Worm (Caenorhabditis elegans) whole organism, L4 larva: Measurements from ENCODE around the gene T01C1.4.
A peak's percentile ranks its signal among the peaks of the same experiment; 100 is the strongest.

Experiments
- F49E8.2 ChIP-seq: sonication (generic microtip); optimal IDR thresholded peaks from 2 replicates; lab custom pipeline; 2016; ENCODE audit warnings: missing compliant biosample characterization, mild to moderate bottlenecking, missing genetic modification characterization, borderline replicate concordance
- R02D3.7 ChIP-seq: fragments of 150-350 bp; sonication (generic microtip); optimal IDR thresholded peaks from 3 replicates; lab custom pipeline; 2014; ENCODE audit warnings: missing biosample characterization, missing genetic modification characterization
- Y105C5A.15 ChIP-seq: fragments of 200-800 bp; sonication (Bioruptor generic); IDR thresholded peaks from 2 replicates; pipeline ENCODE4 v1.3.6; 2022; ENCODE audit warnings: missing genetic modification characterization, missing compliant biosample characterization
- Y5F2A.4 ChIP-seq: fragments of 200-800 bp; sonication (Bioruptor generic); optimal IDR thresholded peaks from 2 replicates; lab custom pipeline; 2018; ENCODE audit warnings: mild to moderate bottlenecking, missing genetic modification characterization, missing compliant biosample characterization
- ZK546.5 ChIP-seq, 2 experiments: sonication (generic microtip); optimal IDR thresholded peaks; 2 replicates each; lab custom pipeline; 2017; ENCODE audit warnings: missing biosample characterization in 2 of 2, missing genetic modification characterization in 2 of 2
- aha-1 ChIP-seq: fragments of 150-350 bp; peaks from one replicate; lab custom pipeline; 2014; ENCODE audit warnings: missing biosample characterization, missing genetic modification characterization
- ama-1 ChIP-seq: fragments of 150-350 bp; optimal IDR thresholded peaks from 2 replicates; lab custom pipeline; 2014; ENCODE audit warnings: inconsistent platforms, mixed read lengths
- arid-1 ChIP-seq: fragments of 200-800 bp; sonication (Bioruptor generic); conservative IDR thresholded peaks from 2 replicates; pipeline ENCODE4 v1.3.6; 2022; ENCODE audit warnings: missing genetic modification reagents, missing genetic modification characterization, missing compliant biosample characterization
- ceh-28 ChIP-seq: fragments of 150-350 bp; optimal IDR thresholded peaks from 2 replicates; lab custom pipeline; 2014; ENCODE audit warnings: missing biosample characterization, missing genetic modification reagents, missing genetic modification characterization
- cey-2 ChIP-seq: sonication (generic microtip); optimal IDR thresholded peaks from 3 replicates; lab custom pipeline; 2017; ENCODE audit warnings: missing genetic modification characterization, mild to moderate bottlenecking, missing compliant biosample characterization, antibody characterized with exemption, borderline replicate concordance; ENCODE audit not compliant: insufficient read depth
- daf-12 ChIP-seq: fragments of 150-350 bp; optimal IDR thresholded peaks from 2 replicates; lab custom pipeline; 2014; ENCODE audit warnings: missing biosample characterization, missing genetic modification reagents, missing genetic modification characterization
- daf-16 ChIP-seq, 3 experiments: sonication (generic microtip); optimal IDR thresholded peaks; 2 replicates each; lab custom pipeline; 2016 to 2017; ENCODE audit warnings: missing genetic modification characterization in 3 of 3, missing genetic modification reagents in 3 of 3, mild to moderate bottlenecking in 2 of 3, missing compliant biosample characterization in 2 of 3, missing biosample characterization in 1 of 3, moderate library complexity in 1 of 3
- daf-8 ChIP-seq: fragments of 200-800 bp; sonication (Bioruptor generic); IDR thresholded peaks from 2 replicates; pipeline ENCODE4 v1.3.6; 2022; ENCODE audit warnings: missing genetic modification characterization, missing compliant biosample characterization
- dmd-8 ChIP-seq: fragments of 200-800 bp; sonication (Bioruptor generic); IDR thresholded peaks from 2 replicates; pipeline ENCODE4 v1.3.6; 2022; ENCODE audit warnings: missing genetic modification characterization, missing compliant biosample characterization
- duxl-1 ChIP-seq: sonication (generic microtip); optimal IDR thresholded peaks from 2 replicates; lab custom pipeline; 2016; ENCODE audit warnings: mild to moderate bottlenecking, missing genetic modification characterization, moderate library complexity, missing compliant biosample characterization; ENCODE audit not compliant: poor library complexity
- hif-1 ChIP-seq, 2 experiments: sonication (generic microtip); optimal IDR thresholded peaks; 2 replicates each; lab custom pipeline; 2016 to 2017; ENCODE audit warnings: missing compliant biosample characterization in 2 of 2, missing genetic modification characterization in 2 of 2, missing genetic modification reagents in 2 of 2, missing genotype in 2 of 2, mild to moderate bottlenecking in 1 of 2
- hlh-11 ChIP-seq: fragments of 200-800 bp; sonication (Bioruptor generic); optimal IDR thresholded peaks from 2 replicates; lab custom pipeline; 2018; ENCODE audit warnings: mild to moderate bottlenecking, missing genetic modification characterization, missing compliant biosample characterization
- hlh-30 ChIP-seq: sonication (generic microtip); optimal IDR thresholded peaks from 2 replicates; lab custom pipeline; 2017; ENCODE audit warnings: antibody characterized with exemption, mild to moderate bottlenecking, missing genetic modification characterization, missing compliant biosample characterization; ENCODE audit not compliant: insufficient read depth
- hmg-1.1 ChIP-seq: fragments of 200-800 bp; sonication (Bioruptor generic); IDR thresholded peaks from 2 replicates; pipeline ENCODE4 v1.3.6; 2022; ENCODE audit warnings: missing genetic modification reagents, missing genetic modification characterization, missing compliant biosample characterization
- jun-1 ChIP-seq: fragments of 150-350 bp; optimal IDR thresholded peaks from 2 replicates; lab custom pipeline; 2014; ENCODE audit warnings: missing biosample characterization, missing genetic modification reagents, missing genetic modification characterization
- lin-15B ChIP-seq: fragments of 150-350 bp; sonication (generic microtip); optimal IDR thresholded peaks from 3 replicates; lab custom pipeline; 2014; ENCODE audit warnings: missing biosample characterization, missing genetic modification characterization
- lin-29 ChIP-seq: fragments of 200-800 bp; sonication (Bioruptor generic); IDR thresholded peaks from 2 replicates; pipeline ENCODE4 v1.3.6; 2022; ENCODE audit warnings: missing genetic modification reagents, missing genetic modification characterization, missing compliant biosample characterization
- lin-39 ChIP-seq: fragments of 150-350 bp; optimal IDR thresholded peaks from 2 replicates; lab custom pipeline; 2014; ENCODE audit warnings: missing biosample characterization, missing genetic modification reagents, missing genetic modification characterization
- lsy-2 ChIP-seq, 2 experiments: fragments of 150-350 bp in 1 of 2; sonication (generic microtip) in 1 of 2; optimal IDR thresholded peaks; 2 replicates each; lab custom pipeline; 2014 to 2017; ENCODE audit warnings: missing biosample characterization in 2 of 2, missing genetic modification characterization in 2 of 2
- mdl-1 ChIP-seq, 2 experiments: fragments of 150-350 bp in 1 of 2; sonication (generic microtip) in 1 of 2; optimal IDR thresholded peaks; 2 replicates each; lab custom pipeline; 2014 to 2017; ENCODE audit warnings: missing biosample characterization in 2 of 2, missing genetic modification characterization in 2 of 2
- mdt-29 ChIP-seq: fragments of 200-800 bp; sonication (Bioruptor generic); IDR thresholded peaks from 2 replicates; pipeline ENCODE4 v1.3.6; 2022; ENCODE audit warnings: missing genetic modification reagents, missing genetic modification characterization, missing compliant biosample characterization
- mxl-2 ChIP-seq: fragments of 200-800 bp; sonication (Bioruptor generic); conservative IDR thresholded peaks from 2 replicates; pipeline ENCODE4 v1.3.6; 2022; ENCODE audit warnings: missing genetic modification reagents, missing genetic modification characterization, missing compliant biosample characterization
- nhr-11 ChIP-seq: fragments of 150-350 bp; optimal IDR thresholded peaks from 2 replicates; lab custom pipeline; 2014; ENCODE audit warnings: missing biosample characterization, missing genetic modification characterization
- nhr-48 ChIP-seq: sonication (generic microtip); optimal IDR thresholded peaks from 2 replicates; lab custom pipeline; 2016; ENCODE audit warnings: mild to moderate bottlenecking, missing genetic modification characterization, missing compliant biosample characterization
- nhr-6 ChIP-seq: fragments of 150-350 bp; optimal IDR thresholded peaks from 2 replicates; lab custom pipeline; 2014; ENCODE audit warnings: missing biosample characterization, missing genetic modification characterization
- php-3 ChIP-seq: fragments of 200-800 bp; sonication (Bioruptor generic); IDR thresholded peaks from 2 replicates; pipeline ENCODE4 v1.3.6; 2022; ENCODE audit warnings: missing genetic modification reagents, missing genetic modification characterization, missing compliant biosample characterization
- rbr-2 ChIP-seq: sonication (generic microtip); optimal IDR thresholded peaks from 2 replicates; lab custom pipeline; 2016; ENCODE audit warnings: missing genotype, missing genetic modification characterization, missing compliant biosample characterization
- spr-3 ChIP-seq: fragments of 200-800 bp; sonication (Bioruptor generic); optimal IDR thresholded peaks from 2 replicates; lab custom pipeline; 2018; ENCODE audit warnings: mild to moderate bottlenecking, missing genetic modification characterization, missing compliant biosample characterization
- tra-1 ChIP-seq: fragments of 200-800 bp; sonication (Bioruptor generic); IDR thresholded peaks from 2 replicates; pipeline ENCODE4 v1.3.6; 2022; ENCODE audit warnings: missing genetic modification reagents, missing genetic modification characterization, missing compliant biosample characterization
- unc-62 ChIP-seq, 3 experiments: fragments of 150-350 bp in 1 of 3; sonication (generic microtip); optimal IDR thresholded peaks in 2 of 3; peaks in 1 of 3; 1 replicate in 1 of 3; 2 replicates in 2 of 3; lab custom pipeline; 2014 to 2017; ENCODE audit warnings: missing biosample characterization in 3 of 3, missing genetic modification characterization in 3 of 3, missing genetic modification reagents in 3 of 3, missing genotype in 1 of 3
- zag-1 ChIP-seq: fragments of 150-350 bp; optimal IDR thresholded peaks from 2 replicates; lab custom pipeline; 2014; ENCODE audit warnings: missing biosample characterization, missing genetic modification characterization
- zip-2 ChIP-seq: fragments of 150-350 bp; optimal IDR thresholded peaks from 2 replicates; lab custom pipeline; 2014; ENCODE audit warnings: missing biosample characterization, missing genetic modification characterization
- ztf-7 ChIP-seq: fragments of 150-350 bp; optimal IDR thresholded peaks from 2 replicates; lab custom pipeline; 2014; ENCODE audit warnings: missing biosample characterization, missing genetic modification characterization

T01C1.4 gene

ce11 chrX:10677552-10677951 lies 39.4 kb downstream of the T01C1.4 start (continued):
- no peak for TF ChIP-seq F49E8.2 (tag; lab: Kevin White, UChicago)
- peak; percentile 67 for TF ChIP-seq ceh-28 (tag; lab: Kevin White, UChicago)
- no peak for TF ChIP-seq spr-3 (GFP tag; lab: Kevin White, UChicago)
- no peak for TF ChIP-seq zip-2 (tag; lab: Kevin White, UChicago)
- TF ChIP-seq nhr-6, result peak; percentile 41
- no peak for TF ChIP-seq dmd-8 (GFP tag; lab: Robert Waterston, UW)
- TF ChIP-seq zag-1 (tag; lab: Kevin White, UChicago), result no peak
- no peak for TF ChIP-seq Y5F2A.4 (GFP tag; lab: Kevin White, UChicago)
- no peak for TF ChIP-seq lin-15B (tag; lab: Kevin White, UChicago)
- TF ChIP-seq unc-62 (GFP tag; optimal IDR thresholded peaks at IDR 0.05 in 1 of 2; lab: Kevin White, UChicago), result no peak
- no peak for TF ChIP-seq unc-62 (tag; optimal IDR thresholded peaks at IDR 0.05; lab: Kevin White, UChicago)
- no peak for TF ChIP-seq lin-29 (GFP tag; lab: Robert Waterston, UW)
- TF ChIP-seq hif-1 (tag; optimal IDR thresholded peaks at IDR 0.05; lab: Kevin White, UChicago), result no peak
- TF ChIP-seq mxl-2 (GFP tag; lab: Robert Waterston, UW), result no peak
- TF ChIP-seq cey-2, result no peak
- no peak for TF ChIP-seq R02D3.7 (tag; lab: Kevin White, UChicago)
- TF ChIP-seq duxl-1 (tag; lab: Kevin White, UChicago), result peak; percentile 46
- peak in 1 of 2 experiments; percentile 18 for TF ChIP-seq lsy-2 (tag; optimal IDR thresholded peaks at IDR 0.05; lab: Kevin White, UChicago)
- no peak for TF ChIP-seq ZK546.5 (tag; optimal IDR thresholded peaks at IDR 0.05; lab: Kevin White, UChicago)
- peak; percentile 50 for TF ChIP-seq hlh-11 (tag; lab: Kevin White, UChicago)
- no peak for TF ChIP-seq mdl-1 (tag; optimal IDR thresholded peaks at IDR 0.05; lab: Kevin White, UChicago)
- peak; percentile 22 for TF ChIP-seq ama-1 (lab: Kevin White, UChicago)
- no peak for TF ChIP-seq mdt-29 (GFP tag; lab: Robert Waterston, UW)
- no peak for TF ChIP-seq nhr-48 (tag; lab: Kevin White, UChicago)
- no peak for TF ChIP-seq Y105C5A.15
- TF ChIP-seq lin-39, result no peak
- no peak for TF ChIP-seq arid-1 (GFP tag; lab: Robert Waterston, UW)
- TF ChIP-seq tra-1, result no peak
- no peak for TF ChIP-seq daf-8 (GFP tag; lab: Robert Waterston, UW)
- TF ChIP-seq hmg-1.1, result peak; percentile 45; the same call in 1 of the 2 replicates
- TF ChIP-seq daf-12 (tag; lab: Kevin White, UChicago), result no peak
- no peak for TF ChIP-seq daf-16 (GFP tag; optimal IDR thresholded peaks at IDR 0.05; lab: Kevin White, UChicago)
- TF ChIP-seq daf-16 (tag; optimal IDR thresholded peaks at IDR 0.05; lab: Kevin White, UChicago), result peak; percentile 3
- no peak for TF ChIP-seq hlh-30 (tag; lab: Kevin White, UChicago)
- TF ChIP-seq rbr-2, result peak; percentile 16
- TF ChIP-seq, all 104 proteins: peak for 19

DNA sequence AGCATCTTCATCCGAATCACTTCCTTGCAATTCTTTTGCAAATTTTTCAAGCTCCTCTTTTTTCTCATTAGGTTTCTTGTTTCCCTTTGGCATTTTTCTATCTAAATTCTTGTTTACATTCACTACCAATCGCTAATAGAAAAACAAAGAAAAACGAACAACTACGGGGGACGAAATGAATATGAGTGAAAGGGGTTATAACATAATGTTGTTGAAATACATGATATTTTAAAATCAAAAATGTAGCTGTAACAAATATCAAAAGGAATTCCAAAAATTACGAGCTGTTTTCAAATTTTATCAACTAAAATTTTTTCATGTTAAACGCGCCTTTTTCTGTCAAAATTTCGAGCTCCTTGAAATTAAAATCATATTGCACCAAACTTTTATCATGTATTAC lies 39.9 kb downstream of the T01C1.4 start, which contains the start of gene F13E6.1:
TSS of gene F13E6.1 (minus strand) at position 101 of the 400 bp plus-strand sequence.
- TF ChIP-seq php-3 (GFP tag; lab: Robert Waterston, UW), result no peak
- no peak for TF ChIP-seq ztf-7 (tag; lab: Kevin White, UChicago)
- TF ChIP-seq rbr-2, result no peak
- no peak for TF ChIP-seq cey-2
- peak; percentile 50 for TF ChIP-seq aha-1 (tag; lab: Kevin White, UChicago)
- TF ChIP-seq nhr-11 (tag; lab: Kevin White, UChicago), result no peak

DNA sequence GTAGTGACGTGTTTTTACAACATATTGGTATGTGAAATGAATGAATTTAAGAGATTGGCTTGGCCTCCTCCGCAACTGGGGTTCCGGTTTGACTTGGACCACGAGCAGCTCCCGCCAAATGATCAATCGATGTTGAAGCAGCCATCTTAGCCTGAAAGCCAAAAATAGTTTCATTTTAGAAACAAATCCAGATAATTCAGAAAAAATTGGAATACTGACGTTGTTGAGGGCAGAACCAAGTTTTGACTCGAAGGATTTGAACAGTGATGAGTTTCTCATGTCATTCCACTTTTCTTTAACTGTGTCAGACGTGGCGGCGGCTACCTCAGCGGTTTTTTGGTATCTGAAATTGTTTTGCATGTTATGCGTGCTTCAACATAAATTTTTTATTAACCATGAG lies 41.0 kb downstream of the T01C1.4 start:
- TF ChIP-seq jun-1 (no peak), unc-62 (GFP tag; optimal IDR thresholded peaks at IDR 0.05 in 1 of 2; lab: Kevin White, UChicago) (peak in 1 of 2 experiments; percentile 77), unc-62 (tag; optimal IDR thresholded peaks at IDR 0.05; lab: Kevin White, UChicago) (no peak)
- TF ChIP-seq, all 104 proteins: peak for 1
